Fruit fly (Drosophila melanogaster): ENCODE results near the gene CG14053.
A peak's percentile ranks its signal among the peaks of the same experiment; 100 is the strongest.

DNA sequence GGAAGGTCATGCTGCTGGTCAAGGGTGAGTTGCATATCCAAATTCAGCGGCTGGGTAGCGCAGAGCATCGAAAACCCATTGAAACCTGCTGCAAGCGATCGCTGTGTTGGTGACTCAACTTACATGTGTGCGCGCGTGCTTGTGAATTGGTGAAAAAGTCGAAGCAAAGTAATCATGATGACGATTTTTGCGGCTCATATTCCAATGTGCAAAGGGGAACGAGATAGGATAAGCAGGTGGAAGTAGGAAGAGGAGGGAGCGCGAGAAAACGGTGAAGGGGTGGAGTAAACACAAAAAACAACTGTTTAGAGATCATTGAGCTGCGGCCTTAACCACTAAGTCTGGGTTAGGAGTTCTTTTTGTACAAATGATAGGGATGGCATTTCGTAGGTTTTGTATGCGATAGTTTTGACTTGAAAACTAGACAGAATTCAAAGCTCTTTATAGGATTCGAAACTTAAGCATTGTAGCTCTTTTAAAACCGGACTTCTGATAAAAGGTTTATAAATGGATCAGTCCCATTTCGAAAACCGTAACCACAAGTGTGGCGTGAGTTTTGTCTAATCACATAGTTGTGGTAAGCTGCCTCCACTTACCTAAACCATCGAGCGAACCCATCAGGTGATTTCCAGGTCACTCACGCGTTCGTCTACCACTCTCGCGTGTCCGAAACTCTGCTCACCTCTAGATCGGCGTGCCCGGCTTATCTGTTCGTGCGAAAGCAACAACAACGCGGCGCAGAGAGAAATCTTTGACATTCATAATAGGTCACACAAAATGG is 47.8 kb downstream of the CG14053 start:
- peak; percentile 39 for TF ChIP-seq CG34367 (tag; optimal IDR thresholded peaks at IDR 0.05)
- TF ChIP-seq fd96Ca (GFP tag; IDR thresholded peaks at IDR 0.05): peak; percentile 71; the same call in 2 of the 3 replicates
- no peak for TF ChIP-seq rn (GFP tag; IDR thresholded peaks at IDR 0.05)
- TF ChIP-seq CG9948 (tag; optimal IDR thresholded peaks at IDR 0.05): peak; percentile 41
- peak; percentile 8 for TF ChIP-seq EcR (GFP tag; optimal IDR thresholded peaks at IDR 0.05)
- TF ChIP-seq gl (tag; optimal IDR thresholded peaks at IDR 0.05): no peak
- TF ChIP-seq D1 (tag; optimal IDR thresholded peaks at IDR 0.05): no peak
- no peak; the same call in 1 of the 2 replicates for TF ChIP-seq Ets98B (GFP tag; IDR thresholded peaks at IDR 0.05)
- no peak for TF ChIP-seq CG13204 (GFP tag; optimal IDR thresholded peaks at IDR 0.05)
- TF ChIP-seq CG12605 (GFP tag; IDR thresholded peaks at IDR 0.05): no peak

Data from whole organism, pupa.